Worm (Caenorhabditis elegans): ENCODE data around the gene uba-1.

DNA sequence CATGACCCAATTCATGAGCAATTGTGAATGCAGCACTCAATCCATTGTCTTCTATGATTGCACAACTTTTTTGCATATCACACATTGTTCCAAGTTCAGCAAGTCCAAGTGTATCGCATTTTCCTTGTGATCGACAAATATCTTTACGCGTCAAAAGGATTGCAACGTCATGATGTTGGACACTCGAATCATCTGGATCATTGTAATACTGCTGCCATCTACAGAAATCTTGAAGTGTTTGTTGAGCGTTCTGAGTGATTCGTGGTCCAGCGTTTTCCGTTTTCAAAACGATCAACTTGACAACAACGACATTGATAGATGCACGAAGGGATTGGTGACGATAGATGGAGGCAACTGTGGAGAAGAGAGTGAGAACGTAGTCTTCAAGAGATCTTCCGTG is 51.5 kb downstream of the uba-1 start:
- TF ChIP-seq mdt-29 (GFP tag; IDR thresholded peaks at IDR 0.05), result no peak
- TF ChIP-seq mep-1 (tag; optimal IDR thresholded peaks at IDR 0.05), result no peak
- TF ChIP-seq dpl-1 (GFP tag; optimal IDR thresholded peaks at IDR 0.05), result no peak
- no peak for TF ChIP-seq ceh-28 (tag; optimal IDR thresholded peaks at IDR 0.05)
- TF ChIP-seq nhr-76 (tag; optimal IDR thresholded peaks at IDR 0.05), result no peak
- no peak for TF ChIP-seq zag-1 (tag; optimal IDR thresholded peaks at IDR 0.05)
- TF ChIP-seq mes-2 (tag; optimal IDR thresholded peaks at IDR 0.05; ENCODE audit: poor library complexity, severe bottlenecking), result no peak
- TF ChIP-seq ama-1 (optimal IDR thresholded peaks at IDR 0.05), result no peak
- TF ChIP-seq pha-4 (GFP tag; IDR thresholded peaks at IDR 0.05), result no peak
- TF ChIP-seq pha-4 (tag; optimal IDR thresholded peaks at IDR 0.05), result no peak
- no peak for TF ChIP-seq aly-2 (tag; optimal IDR thresholded peaks at IDR 0.05)
